Worm (Caenorhabditis elegans) whole organism, L1 larva: ENCODE measurements around the gene F53C11.1.

ENCODE experiments used
- dpl-1 ChIP-seq, 3 experiments: fragments of 150-350 bp in 2 of 3; sonication (generic microtip) in 1 of 3; optimal IDR thresholded peaks; 2 replicates each; lab custom pipeline; 2014 to 2017; ENCODE audit warnings: missing biosample characterization in 3 of 3, missing genetic modification characterization in 3 of 3, missing genetic modification reagents in 3 of 3
- fkh-10 ChIP-seq: sonication (generic microtip); optimal IDR thresholded peaks from 2 replicates; lab custom pipeline; 2017; ENCODE audit warnings: missing biosample characterization, missing genetic modification reagents, missing genetic modification characterization
- fos-1 ChIP-seq: fragments of 150-350 bp; optimal IDR thresholded peaks from 2 replicates; lab custom pipeline; 2014; ENCODE audit warnings: missing biosample characterization, missing genetic modification characterization
- lin-13 ChIP-seq: fragments of 150-350 bp; optimal IDR thresholded peaks from 2 replicates; lab custom pipeline; 2014; ENCODE audit warnings: missing biosample characterization, missing genetic modification reagents, missing genetic modification characterization
- lin-15B ChIP-seq: fragments of 150-350 bp; sonication (generic microtip); optimal IDR thresholded peaks from 3 replicates; lab custom pipeline; 2014; ENCODE audit warnings: missing biosample characterization, missing genetic modification characterization
- mdl-1 ChIP-seq, 2 experiments: fragments of 150-350 bp; optimal IDR thresholded peaks; 2 replicates each; lab custom pipeline; 2014 to 2017; ENCODE audit warnings: missing biosample characterization in 2 of 2, missing genetic modification characterization in 2 of 2, inconsistent platforms in 1 of 2
- nhr-11 ChIP-seq: fragments of 150-350 bp; optimal IDR thresholded peaks from 2 replicates; lab custom pipeline; 2014; ENCODE audit warnings: missing biosample characterization, missing genetic modification characterization
- unc-130 ChIP-seq: fragments of 150-350 bp; optimal IDR thresholded peaks from 2 replicates; lab custom pipeline; 2017; ENCODE audit warnings: missing biosample characterization, missing genetic modification characterization, inconsistent platforms
- zag-1 ChIP-seq: fragments of 150-350 bp; optimal IDR thresholded peaks from 2 replicates; lab custom pipeline; 2014; ENCODE audit warnings: missing biosample characterization, missing genetic modification characterization

DNA sequence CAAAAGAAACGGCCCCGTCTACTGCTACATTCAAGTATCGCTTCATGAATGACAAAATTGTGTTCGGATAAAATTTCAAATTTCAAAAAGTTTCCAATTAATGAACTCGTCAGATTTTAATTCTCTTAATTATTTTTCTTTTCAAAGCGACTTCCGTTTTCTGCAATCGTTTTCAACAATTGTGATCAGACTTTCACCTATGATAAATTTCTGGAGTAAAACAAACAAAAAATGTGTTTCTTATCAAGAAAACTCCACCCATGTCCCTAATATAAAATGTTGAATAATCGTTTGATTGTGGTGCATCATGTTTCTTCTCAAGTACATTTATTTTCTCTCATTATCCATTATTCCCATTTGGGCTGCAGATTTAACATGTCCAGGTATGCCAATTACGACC lies 4.4 kb upstream of the F53C11.1 start, which contains the start of gene F20G2.5:
- TF ChIP-seq nhr-11 (tag; lab: Kevin White, UChicago) (no peak), unc-130 (tag; lab: Kevin White, UChicago) (no peak), fkh-10 (GFP tag; lab: Kevin White, UChicago) (no peak), lin-15B (tag; lab: Kevin White, UChicago) (no peak), mdl-1 (tag; optimal IDR thresholded peaks at IDR 0.05; lab: Kevin White, UChicago) (no peak), dpl-1 (GFP tag; optimal IDR thresholded peaks at IDR 0.05; lab: Kevin White, UChicago) (no peak), fos-1 (no peak), lin-13 (GFP tag; lab: Kevin White, UChicago) (no peak), zag-1 (no peak)
